Worm (Caenorhabditis elegans) whole organism, L2 larva: ENCODE results near the gene W02B12.16.

Source experiments
- lin-39 ChIP-seq: fragments of 150-350 bp; optimal IDR thresholded peaks from 2 replicates; lab custom pipeline; 2014; ENCODE audit warnings: missing biosample characterization, missing genetic modification reagents, missing genetic modification characterization
- nhr-10 ChIP-seq: sonication (generic microtip); optimal IDR thresholded peaks from 2 replicates; lab custom pipeline; 2017; ENCODE audit warnings: missing biosample characterization, missing genetic modification characterization
- nhr-237 ChIP-seq: fragments of 150-350 bp; optimal IDR thresholded peaks from 2 replicates; lab custom pipeline; 2014; ENCODE audit warnings: missing biosample characterization, missing genetic modification characterization
- skn-1 ChIP-seq: sonication (generic microtip); optimal IDR thresholded peaks from 2 replicates; lab custom pipeline; 2017; ENCODE audit warnings: missing biosample characterization, missing genetic modification characterization
- unc-62 ChIP-seq: fragments of 150-350 bp; optimal IDR thresholded peaks from 2 replicates; lab custom pipeline; 2014; ENCODE audit warnings: missing biosample characterization, missing genetic modification reagents, missing genetic modification characterization

DNA sequence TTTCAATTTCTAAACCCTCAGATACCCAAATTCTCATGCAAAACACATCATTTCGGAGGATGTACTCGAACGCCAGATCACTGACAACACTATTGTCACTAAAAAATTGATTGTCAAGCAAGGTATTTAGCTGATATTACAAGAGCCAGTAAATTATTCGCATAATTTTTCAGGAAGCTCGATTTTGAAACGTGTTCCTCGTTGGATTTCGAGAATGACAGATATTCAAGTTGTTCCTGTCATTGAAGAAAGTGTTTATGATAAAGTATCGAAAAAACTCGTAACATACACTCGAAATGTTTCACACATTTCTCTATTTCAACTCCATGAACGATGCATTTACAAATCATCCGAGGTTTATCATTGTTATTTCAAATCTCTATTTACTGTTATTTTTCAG is 19.5 kb upstream of the W02B12.16 start:
- TF ChIP-seq unc-62 (GFP tag; lab: Kevin White, UChicago) (no peak), nhr-237 (tag; lab: Kevin White, UChicago) (no peak), skn-1 (tag; lab: Kevin White, UChicago) (no peak), lin-39 (no peak), nhr-10 (tag; lab: Kevin White, UChicago) (no peak)
